Worm (Caenorhabditis elegans) whole organism, midembryonic: Measurements from ENCODE around the gene R05G6.4.

ENCODE experiments used
- T22C8.4 ChIP-seq: fragments of 200-800 bp; sonication (Bioruptor generic); IDR thresholded peaks from 2 replicates; pipeline ENCODE4 v1.3.6; 2022; ENCODE audit warnings: missing genetic modification characterization, missing compliant biosample characterization
- cog-1 ChIP-seq: sonication (generic microtip); optimal IDR thresholded peaks from 2 replicates; lab custom pipeline; 2016; ENCODE audit warnings: missing genetic modification characterization, missing compliant biosample characterization
- flt-1 ChIP-seq: fragments of 200-800 bp; sonication (Bioruptor generic); IDR thresholded peaks from 2 replicates; pipeline ENCODE4 v1.3.6; 2022; ENCODE audit warnings: missing genetic modification characterization, missing compliant biosample characterization
- klf-2 ChIP-seq: fragments of 200-800 bp; sonication (Bioruptor generic); conservative IDR thresholded peaks from 2 replicates; pipeline ENCODE4 v1.3.6; 2022; ENCODE audit warnings: missing genetic modification reagents, missing genetic modification characterization, missing compliant biosample characterization
- med-1 ChIP-seq: sonication (generic microtip); optimal IDR thresholded peaks from 2 replicates; lab custom pipeline; 2017; ENCODE audit warnings: missing genetic modification characterization, mild to moderate bottlenecking, missing compliant biosample characterization, antibody characterized with exemption, missing genetic modification reagents; ENCODE audit not compliant: insufficient read depth
- ref-1 ChIP-seq: fragments of 200-800 bp; sonication (Bioruptor generic); conservative IDR thresholded peaks from 2 replicates; pipeline ENCODE4 v1.3.6; 2022; ENCODE audit warnings: missing genetic modification reagents, missing genetic modification characterization, missing compliant biosample characterization
- tab-1 ChIP-seq: fragments of 200-800 bp; sonication (Bioruptor generic); IDR thresholded peaks from 2 replicates; pipeline ENCODE4 v1.3.6; 2022; ENCODE audit warnings: missing genetic modification characterization, missing compliant biosample characterization
- ztf-23 ChIP-seq: fragments of 200-800 bp; sonication (Bioruptor generic); IDR thresholded peaks from 2 replicates; pipeline ENCODE4 v1.3.6; 2022; ENCODE audit warnings: missing genetic modification reagents, missing genetic modification characterization, missing compliant biosample characterization

DNA sequence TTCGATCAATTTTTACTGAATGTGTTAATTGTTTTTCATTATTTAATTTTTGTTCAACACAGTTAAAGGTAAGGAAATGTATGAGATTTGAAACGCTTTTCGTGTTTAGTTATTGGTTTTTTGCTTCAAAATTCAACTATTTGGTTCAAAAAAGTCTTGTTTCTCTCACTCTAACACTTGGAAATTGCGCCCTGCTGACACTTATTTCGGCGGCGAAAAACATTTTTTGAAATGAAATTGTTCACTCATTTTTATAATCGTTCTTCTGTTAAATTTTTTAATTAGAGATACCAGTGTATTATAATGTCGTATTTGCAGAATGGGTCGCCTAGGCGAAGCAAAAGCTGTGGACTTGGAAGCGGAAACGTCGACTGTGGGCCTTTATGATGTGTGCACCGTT lies 34.9 kb upstream of the R05G6.4 start, which contains the start of gene rod-1:
- TF ChIP-seq tab-1 (GFP tag; lab: Robert Waterston, UW) (no peak), T22C8.4 (GFP tag; lab: Robert Waterston, UW) (no peak), ztf-23 (GFP tag; lab: Robert Waterston, UW) (no peak), cog-1 (tag; lab: Kevin White, UChicago) (no peak), ref-1 (no peak), flt-1 (GFP tag; lab: Robert Waterston, UW) (no peak), klf-2 (GFP tag; lab: Robert Waterston, UW) (no peak), med-1 (GFP tag; lab: Kevin White, UChicago) (no peak)
